Fruit fly (Drosophila melanogaster) whole organism, embryonic: ENCODE results near the gene CG13627.

ENCODE experiments used
- Ada2b ChIP-seq: fragments of 200-800 bp; sonication (Bioruptor generic); IDR thresholded peaks from 2 replicates; pipeline ENCODE4 v1.3.6; 2022; ENCODE audit warnings: missing biosample characterization, missing genetic modification characterization
- Antp ChIP-seq: fragments of 200-800 bp; sonication (Bioruptor generic); optimal IDR thresholded peaks from 3 replicates; lab custom pipeline; 2016; ENCODE audit warnings: missing biosample characterization, missing genetic modification characterization
- CG10543 ChIP-seq: fragments of 200-800 bp; sonication (Bioruptor generic); optimal IDR thresholded peaks from 3 replicates; lab custom pipeline; 2017; ENCODE audit warnings: missing biosample characterization, mild to moderate bottlenecking, missing genetic modification characterization, moderate library complexity
- CG13296 ChIP-seq: fragments of 200-800 bp; sonication (Bioruptor generic); optimal IDR thresholded peaks from 3 replicates; lab custom pipeline; 2018; ENCODE audit warnings: missing biosample characterization, mild to moderate bottlenecking, missing genetic modification characterization
- CG13424 ChIP-seq: fragments of 200-800 bp; sonication (Bioruptor generic); optimal IDR thresholded peaks from 2 replicates; lab custom pipeline; 2019; ENCODE audit warnings: missing biosample characterization, mild to moderate bottlenecking, missing genetic modification characterization, moderate library complexity
- CG15269 ChIP-seq: fragments of 200-800 bp; sonication (Bioruptor generic); optimal IDR thresholded peaks from 2 replicates; lab custom pipeline; 2018; ENCODE audit warnings: missing biosample characterization, mild to moderate bottlenecking, missing genetic modification characterization, moderate library complexity
- CG32532 ChIP-seq: fragments of 200-800 bp; sonication (Bioruptor generic); IDR thresholded peaks from 2 replicates; pipeline ENCODE4 v1.3.6; 2022; ENCODE audit warnings: missing biosample characterization, missing genetic modification characterization
- CG34224 ChIP-seq: fragments of 200-800 bp; sonication (Bioruptor generic); IDR thresholded peaks from 3 replicates; pipeline ENCODE4 v1.3.6; 2022; ENCODE audit warnings: missing biosample characterization, missing genetic modification characterization; ENCODE audit not compliant: partially characterized antibody
- CG4617 ChIP-seq: fragments of 200-800 bp; sonication (Bioruptor generic); optimal IDR thresholded peaks from 3 replicates; lab custom pipeline; 2016; ENCODE audit warnings: missing biosample characterization, missing genetic modification characterization, borderline replicate concordance
- CG7839 ChIP-seq: fragments of 200-800 bp; sonication (Bioruptor generic); optimal IDR thresholded peaks from 3 replicates; lab custom pipeline; 2018; ENCODE audit warnings: missing biosample characterization, mild to moderate bottlenecking, missing genetic modification characterization, moderate library complexity
- CG9932 ChIP-seq: fragments of 200-800 bp; sonication (Bioruptor generic); IDR thresholded peaks from 2 replicates; pipeline ENCODE4 v1.3.6; 2022; ENCODE audit warnings: missing biosample characterization, missing genetic modification characterization
- CoRest ChIP-seq: fragments of 200-800 bp; sonication (Bioruptor generic); optimal IDR thresholded peaks from 3 replicates; lab custom pipeline; 2018; ENCODE audit warnings: missing biosample characterization, mild to moderate bottlenecking, missing genetic modification characterization, moderate library complexity
- Dfd ChIP-seq, 2 experiments: fragments of >200 bp; optimal IDR thresholded peaks; 2 replicates each; lab custom pipeline; 2017; ENCODE audit warnings: missing biosample characterization in 2 of 2, missing genetic modification characterization in 2 of 2
- Elba2 ChIP-seq: fragments of 200-800 bp; sonication (Bioruptor generic); optimal IDR thresholded peaks from 3 replicates; lab custom pipeline; 2016; ENCODE audit warnings: missing biosample characterization, missing genetic modification characterization
- Hr51 ChIP-seq, 2 experiments: fragments of 200-800 bp; sonication (Bioruptor generic); optimal IDR thresholded peaks; 2 replicates in 1 of 2; 3 replicates in 1 of 2; lab custom pipeline; 2016 to 2018; ENCODE audit warnings: missing biosample characterization in 2 of 2, missing genetic modification characterization in 2 of 2, mild to moderate bottlenecking in 1 of 2, moderate library complexity in 1 of 2
- Meics ChIP-seq: fragments of 200-800 bp; sonication (Bioruptor generic); optimal IDR thresholded peaks from 2 replicates; lab custom pipeline; 2017; ENCODE audit warnings: missing biosample characterization, mild to moderate bottlenecking, missing genetic modification characterization
- Ssrp ChIP-seq: fragments of 200-800 bp; sonication (Bioruptor generic); optimal IDR thresholded peaks from 2 replicates; lab custom pipeline; 2018; ENCODE audit warnings: missing biosample characterization, mild to moderate bottlenecking, missing genetic modification characterization, moderate library complexity
- Trl ChIP-seq, 3 experiments: fragments of >200 bp in 2 of 3; fragments of 200-800 bp in 1 of 3; sonication (Bioruptor generic) in 1 of 3; optimal IDR thresholded peaks; 2 replicates in 1 of 3; 3 replicates in 2 of 3; lab custom pipeline; 2016 to 2017; ENCODE audit warnings: missing biosample characterization in 1 of 3, missing genetic modification characterization in 1 of 3
- Vsx1 ChIP-seq: fragments of 200-800 bp; sonication (Bioruptor generic); optimal IDR thresholded peaks from 2 replicates; lab custom pipeline; 2017; ENCODE audit warnings: missing biosample characterization, mild to moderate bottlenecking, missing genetic modification characterization, missing genetic modification reagents
- abd-A ChIP-seq: fragments of 200-800 bp; sonication (Bioruptor generic); optimal IDR thresholded peaks from 3 replicates; lab custom pipeline; 2019; ENCODE audit warnings: missing biosample characterization, mild to moderate bottlenecking, missing genetic modification characterization, moderate library complexity
- chinmo ChIP-seq: fragments of 200-800 bp; sonication (Bioruptor generic); IDR thresholded peaks from 4 replicates; pipeline ENCODE4 v1.3.6; 2022; ENCODE audit warnings: missing biosample characterization, missing genetic modification characterization; ENCODE audit not compliant: partially characterized antibody
- dpn ChIP-seq, 2 experiments: fragments of 200-800 bp; sonication (Bioruptor generic); optimal IDR thresholded peaks; 3 replicates each; lab custom pipeline; 2016; ENCODE audit warnings: missing biosample characterization in 2 of 2, missing genetic modification characterization in 2 of 2
- gem ChIP-seq: fragments of 200-800 bp; sonication (Bioruptor generic); optimal IDR thresholded peaks from 2 replicates; lab custom pipeline; 2019; ENCODE audit warnings: missing biosample characterization, mild to moderate bottlenecking, missing genetic modification characterization, moderate library complexity
- grau ChIP-seq: fragments of 200-800 bp; optimal IDR thresholded peaks from 3 replicates; lab custom pipeline; 2019; ENCODE audit warnings: missing biosample characterization, mild to moderate bottlenecking, missing genetic modification characterization, moderate library complexity
- ken ChIP-seq: fragments of 200-800 bp; sonication (Bioruptor generic); IDR thresholded peaks from 3 replicates; pipeline ENCODE4 v1.3.6; 2022; ENCODE audit warnings: missing biosample characterization, missing genetic modification characterization
- luna ChIP-seq: fragments of 200-800 bp; sonication (Bioruptor generic); optimal IDR thresholded peaks from 2 replicates; lab custom pipeline; 2016; ENCODE audit warnings: missing biosample characterization, missing genetic modification characterization
- onecut ChIP-seq: fragments of 200-800 bp; sonication (Bioruptor generic); IDR thresholded peaks from 2 replicates; pipeline ENCODE4 v1.3.6; 2022; ENCODE audit warnings: missing biosample characterization, missing genetic modification characterization
- pfk ChIP-seq: fragments of 200-800 bp; sonication (Bioruptor generic); optimal IDR thresholded peaks from 2 replicates; lab custom pipeline; 2018; ENCODE audit warnings: missing biosample characterization, mild to moderate bottlenecking, missing genetic modification characterization, moderate library complexity
- row ChIP-seq: fragments of 200-800 bp; sonication (Bioruptor generic); IDR thresholded peaks from 3 replicates; pipeline ENCODE4 v1.3.6; 2022; ENCODE audit warnings: missing biosample characterization, missing genetic modification characterization
- shn ChIP-seq: fragments of 200-800 bp; sonication (Bioruptor generic); optimal IDR thresholded peaks from 3 replicates; lab custom pipeline; 2016; ENCODE audit warnings: missing biosample characterization, missing genetic modification characterization
- wek ChIP-seq: fragments of 200-800 bp; sonication (Bioruptor generic); optimal IDR thresholded peaks from 3 replicates; lab custom pipeline; 2018; ENCODE audit warnings: missing biosample characterization, mild to moderate bottlenecking, missing genetic modification characterization, moderate library complexity
- wor ChIP-seq: fragments of 200-800 bp; sonication (Bioruptor generic); IDR thresholded peaks from 2 replicates; pipeline ENCODE4 v1.3.6; 2022; ENCODE audit warnings: missing biosample characterization, missing genetic modification characterization

Gene CG13627

dm6 chr3R:24667538-24668207 is 44.9 kb upstream of the CG13627 start (continued):
- TF ChIP-seq CoRest (tag; lab: Kevin White, UChicago) (peak; percentile 24), Meics (GFP tag; lab: Kevin White, UChicago) (peak; percentile 60), CG7839 (tag; lab: Kevin White, UChicago) (peak; percentile 32), CG32532 (GFP tag; lab: Robert Waterston, UW) (peak; percentile 32; the same call in 1 of the 2 replicates), grau (tag; lab: Kevin White, UChicago) (peak; percentile 34), CG4617 (GFP tag; lab: Kevin White, UChicago) (no peak), wek (GFP tag; lab: Kevin White, UChicago) (no peak), Hr51 (GFP tag; optimal IDR thresholded peaks at IDR 0.05; lab: Kevin White, UChicago) (peak in 1 of 2 experiments; percentile 29), Vsx1 (GFP tag; lab: Kevin White, UChicago) (no peak), gem (tag; lab: Kevin White, UChicago) (peak; percentile 20), CG15269 (peak; percentile 12), dpn (GFP tag; optimal IDR thresholded peaks at IDR 0.05; lab: Kevin White, UChicago) (peak in 1 of 2 experiments; percentile 17), Ssrp (tag; lab: Kevin White, UChicago) (no peak), row (0 out of 3 replicates have a peak, but pooled peaks have one; percentile 13), CG13424 (peak; percentile 16), CG13296 (GFP tag; lab: Kevin White, UChicago) (no peak), pfk (GFP tag; lab: Kevin White, UChicago) (no peak), CG34224 (GFP tag; lab: Robert Waterston, UW) (peak; percentile 14; the same call in 1 of the 3 replicates), CG9932 (GFP tag; lab: Robert Waterston, UW) (peak; percentile 41)

- 0 out of 4 replicates have a peak, but pooled peaks have one; percentile 6 for TF ChIP-seq chinmo (GFP tag; lab: Robert Waterston, UW)
- TF ChIP-seq Ada2b = no peak
- TF ChIP-seq onecut (GFP tag; lab: Robert Waterston, UW) = peak; percentile 84
- peak; percentile 50 for TF ChIP-seq abd-A
Measured at dm6 chr3R:24671662-24672061, 40.9 kb upstream of the CG13627 start.

dm6 chr3R:24692863-24693262 is 19.7 kb upstream of the CG13627 start:
- no peak for TF ChIP-seq luna
- peak in 1 of 2 experiments; percentile 56 for TF ChIP-seq Dfd (GFP tag; optimal IDR thresholded peaks at IDR 0.05; lab: Kevin White, UChicago)
- TF ChIP-seq, all 482 proteins: peak for 1

- TF ChIP-seq Elba2 (GFP tag; lab: Kevin White, UChicago) (peak; percentile 95), Antp (GFP tag; lab: Kevin White, UChicago) (no peak), Trl (optimal IDR thresholded peaks at IDR 0.05; lab: Kevin White, UChicago) (peak in 1 of 2 experiments; percentile 37), Trl (GFP tag; optimal IDR thresholded peaks at IDR 0.05; lab: Kevin White, UChicago) (no peak), ken (no peak), wor (GFP tag; lab: Robert Waterston, UW) (no peak), CG10543 (no peak), shn (GFP tag; lab: Kevin White, UChicago) (no peak)
Measured at dm6 chr3R:24699309-24699708, 13.3 kb upstream of the CG13627 start.
